Fruit fly (Drosophila melanogaster): Measurements from ENCODE around the gene CG14200.

The CG14200 gene

dm6 chrX:19505334-19506185 is 10.3 kb downstream of the CG14200 start (continued):
- TF ChIP-seq CG15479 (GFP tag; optimal IDR thresholded peaks at IDR 0.05): peak; percentile 88
- no peak for TF ChIP-seq Taf1 (GFP tag; IDR thresholded peaks at IDR 0.05)
- TF ChIP-seq CG7786 (GFP tag; optimal IDR thresholded peaks at IDR 0.05): peak; percentile 38
- peak; percentile 64 for TF ChIP-seq inv (GFP tag; IDR thresholded peaks at IDR 0.05; ENCODE audit: partially characterized antibody)
- no peak for TF ChIP-seq CG11723 (GFP tag; optimal IDR thresholded peaks at IDR 0.05)
- no peak for TF ChIP-seq Aef1 (GFP tag; IDR thresholded peaks at IDR 0.05)
- no peak for TF ChIP-seq CG3838 (GFP tag; optimal IDR thresholded peaks at IDR 0.05)
- no peak for TF ChIP-seq sisA (GFP tag; IDR thresholded peaks at IDR 0.05)
- TF ChIP-seq Sry-β (GFP tag; optimal IDR thresholded peaks at IDR 0.05): no peak
- TF ChIP-seq lilli (GFP tag; optimal IDR thresholded peaks at IDR 0.05): peak; percentile 64
- TF ChIP-seq CG4424 (GFP tag; optimal IDR thresholded peaks at IDR 0.05): peak; percentile 6
- TF ChIP-seq bsh (GFP tag; optimal IDR thresholded peaks at IDR 0.05): no peak
- no peak for TF ChIP-seq CG5180 (GFP tag; optimal IDR thresholded peaks at IDR 0.05)
- no peak for TF ChIP-seq kni (GFP tag; optimal IDR thresholded peaks at IDR 0.05)
- no peak for TF ChIP-seq CG9437 (GFP tag; optimal IDR thresholded peaks at IDR 0.05)
- TF ChIP-seq CG2129 (GFP tag; IDR thresholded peaks at IDR 0.05; ENCODE audit: partially characterized antibody): peak; percentile 44; the same call in 1 of the 2 replicates
- TF ChIP-seq CG2199 (GFP tag; IDR thresholded peaks at IDR 0.05): peak; percentile 89
- TF ChIP-seq CG3847 (GFP tag; IDR thresholded peaks at IDR 0.05): peak; percentile 58
- TF ChIP-seq CG18619 (GFP tag; optimal IDR thresholded peaks at IDR 0.05): peak; percentile 20
- TF ChIP-seq btn (GFP tag; optimal IDR thresholded peaks at IDR 0.05): no peak
- TF ChIP-seq CG2712 (tag; optimal IDR thresholded peaks at IDR 0.05): no peak
- peak; percentile 74 for TF ChIP-seq pzg (GFP tag; optimal IDR thresholded peaks at IDR 0.05)
- no peak for TF ChIP-seq CG6765 (GFP tag; optimal IDR thresholded peaks at IDR 0.05)
- TF ChIP-seq Eip74EF (GFP tag; optimal IDR thresholded peaks at IDR 0.05): no peak
- no peak for TF ChIP-seq CG4328 (GFP tag; optimal IDR thresholded peaks at IDR 0.05)
- TF ChIP-seq amos (GFP tag; IDR thresholded peaks at IDR 0.05; ENCODE audit: partially characterized antibody): peak; percentile 87
- no peak for TF ChIP-seq HLHmδ (GFP tag; optimal IDR thresholded peaks at IDR 0.05)
- TF ChIP-seq CG4707 (GFP tag; optimal IDR thresholded peaks at IDR 0.05): no peak
- TF ChIP-seq hbn (GFP tag; IDR thresholded peaks at IDR 0.05; ENCODE audit: partially characterized antibody): peak; percentile 72
- no peak for TF ChIP-seq CG13123 (GFP tag; optimal IDR thresholded peaks at IDR 0.05)
- TF ChIP-seq crc (GFP tag; optimal IDR thresholded peaks at IDR 0.05): peak; percentile 27
- TF ChIP-seq pum (GFP tag; optimal IDR thresholded peaks at IDR 0.05): peak; percentile 48
- TF ChIP-seq CG13775 (GFP tag; optimal IDR thresholded peaks at IDR 0.05): peak; percentile 2
- TF ChIP-seq Hr3 (GFP tag; optimal IDR thresholded peaks at IDR 0.05): peak; percentile 17
- TF ChIP-seq CG15601 (tag; optimal IDR thresholded peaks at IDR 0.05): no peak
- no peak for TF ChIP-seq en (GFP tag; optimal IDR thresholded peaks at IDR 0.05)
- no peak for TF ChIP-seq sd (tag; optimal IDR thresholded peaks at IDR 0.05)
- no peak for TF ChIP-seq Adf1 (GFP tag; IDR thresholded peaks at IDR 0.05)
- TF ChIP-seq Kr (GFP tag; optimal IDR thresholded peaks at IDR 0.05): no peak
- TF ChIP-seq lab (GFP tag; optimal IDR thresholded peaks at IDR 0.05): no peak
- no peak for TF ChIP-seq CG1024 (GFP tag; IDR thresholded peaks at IDR 0.05)
- no peak for TF ChIP-seq Oaz (GFP tag; IDR thresholded peaks at IDR 0.05)
- peak; percentile 89 for TF ChIP-seq CG13287 (GFP tag; IDR thresholded peaks at IDR 0.05; ENCODE audit: partially characterized antibody)
- TF ChIP-seq ind (GFP tag; optimal IDR thresholded peaks at IDR 0.05): no peak
- no peak for TF ChIP-seq Hr78 (GFP tag; optimal IDR thresholded peaks at IDR 0.05)
- peak; percentile 3 for TF ChIP-seq CG13424 (tag; optimal IDR thresholded peaks at IDR 0.05)
- peak; percentile 59 for TF ChIP-seq CG34376 (GFP tag; optimal IDR thresholded peaks at IDR 0.05)
- peak; percentile 48 for TF ChIP-seq CG30403 (GFP tag; optimal IDR thresholded peaks at IDR 0.05)
